Worm (Caenorhabditis elegans) whole organism, L3 larva: ENCODE measurements around the gene C43H6.12.

ENCODE experiments used
- aly-2 ChIP-seq: fragments of 150-350 bp; optimal IDR thresholded peaks from 2 replicates; lab custom pipeline; 2014; ENCODE audit warnings: missing biosample characterization, missing genetic modification characterization
- egl-27 ChIP-seq: sonication (generic microtip); optimal IDR thresholded peaks from 4 replicates; lab custom pipeline; 2017; ENCODE audit warnings: missing biosample characterization, missing genetic modification reagents, missing genetic modification characterization
- elt-1 ChIP-seq: fragments of 150-350 bp; optimal IDR thresholded peaks from 2 replicates; lab custom pipeline; 2014; ENCODE audit warnings: missing biosample characterization, missing genetic modification characterization
- elt-2 ChIP-seq: sonication (generic microtip); optimal IDR thresholded peaks from 2 replicates; lab custom pipeline; 2016; ENCODE audit warnings: missing genetic modification reagents, mild to moderate bottlenecking, missing genetic modification characterization, missing compliant biosample characterization
- elt-3 ChIP-seq, 3 experiments: fragments of 150-350 bp in 1 of 3; sonication (generic microtip) in 2 of 3; optimal IDR thresholded peaks; 2 replicates in 2 of 3; 4 replicates in 1 of 3; lab custom pipeline; 2014 to 2017; ENCODE audit warnings: missing biosample characterization in 3 of 3, missing genetic modification characterization in 3 of 3
- fkh-10 ChIP-seq: sonication (generic microtip); optimal IDR thresholded peaks from 2 replicates; lab custom pipeline; 2017; ENCODE audit warnings: missing biosample characterization, missing genetic modification reagents, missing genetic modification characterization
- nfya-1 ChIP-seq: sonication (generic microtip); optimal IDR thresholded peaks from 2 replicates; lab custom pipeline; 2017; ENCODE audit warnings: missing genetic modification characterization, mild to moderate bottlenecking, missing compliant biosample characterization, antibody characterized with exemption, moderate library complexity; ENCODE audit not compliant: insufficient read depth
- nhr-12 ChIP-seq: fragments of 150-350 bp; optimal IDR thresholded peaks from 2 replicates; lab custom pipeline; 2014; ENCODE audit warnings: missing biosample characterization, missing genetic modification characterization
- nhr-237 ChIP-seq: fragments of 150-350 bp; optimal IDR thresholded peaks from 2 replicates; lab custom pipeline; 2014; ENCODE audit warnings: missing biosample characterization, missing genetic modification characterization
- skn-1 ChIP-seq: fragments of 150-350 bp; optimal IDR thresholded peaks from 2 replicates; lab custom pipeline; 2014; ENCODE audit warnings: missing biosample characterization, missing genetic modification characterization
- tbx-2 ChIP-seq: sonication (generic microtip); optimal IDR thresholded peaks from 2 replicates; lab custom pipeline; 2016; ENCODE audit warnings: mild to moderate bottlenecking, missing genetic modification characterization, missing compliant biosample characterization
- unc-62 ChIP-seq: fragments of 150-350 bp; sonication (generic microtip); optimal IDR thresholded peaks from 4 replicates; lab custom pipeline; 2014; ENCODE audit warnings: missing biosample characterization, missing genetic modification reagents, missing genetic modification characterization
- zag-1 ChIP-seq: fragments of 150-350 bp; optimal IDR thresholded peaks from 2 replicates; lab custom pipeline; 2014; ENCODE audit warnings: missing biosample characterization, missing genetic modification characterization

ce11 chrX:2438857-2439256, 29.4 kb downstream of the C43H6.12 start, which contains the start of gene gid-2:
- no peak for TF ChIP-seq zag-1
- TF ChIP-seq aly-2: no peak
- TF ChIP-seq elt-1: no peak
- no peak for TF ChIP-seq elt-2
- TF ChIP-seq fkh-10 (GFP tag; lab: Kevin White, UChicago): no peak
- no peak for TF ChIP-seq nhr-237 (tag; lab: Kevin White, UChicago)
- TF ChIP-seq nfya-1 (tag; lab: Kevin White, UChicago): no peak
- no peak for TF ChIP-seq tbx-2
- TF ChIP-seq skn-1 (tag; lab: Kevin White, UChicago): no peak
- no peak for TF ChIP-seq egl-27 (tag; lab: Kevin White, UChicago)
- TF ChIP-seq nhr-12 (tag; lab: Kevin White, UChicago): no peak
- TF ChIP-seq elt-3 (tag; optimal IDR thresholded peaks at IDR 0.05; lab: Kevin White, UChicago): no peak
- no peak for TF ChIP-seq unc-62 (GFP tag; lab: Kevin White, UChicago)
